Fruit fly (Drosophila melanogaster): ENCODE measurements around the gene plum.

- no peak for TF ChIP-seq h (optimal IDR thresholded peaks at IDR 0.05)
- TF ChIP-seq insv (optimal IDR thresholded peaks at IDR 0.05) = no peak
- no peak for TF ChIP-seq psq (optimal IDR thresholded peaks at IDR 0.05)
- no peak for TF ChIP-seq Myc (optimal IDR thresholded peaks at IDR 0.05)
These were observed 102.5 kb downstream of the plum start for dm6 chr3R:26432526-26432925.
